Worm (Caenorhabditis elegans): ENCODE results near the gene Y53G8AR.1.
A peak's percentile ranks its signal among the peaks of the same experiment; 100 is the strongest.

Gene Y53G8AR.1

ce11 chrIII:3381866-3382265, 49.0 kb downstream of the Y53G8AR.1 start:
- TF ChIP-seq nhr-232 (tag; optimal IDR thresholded peaks at IDR 0.05): no peak
- TF ChIP-seq unc-3 (GFP tag; conservative IDR thresholded peaks at IDR 0.05): no peak
- TF ChIP-seq unc-3 (tag; optimal IDR thresholded peaks at IDR 0.05): peak; percentile 61
- TF ChIP-seq lim-6 (tag; optimal IDR thresholded peaks at IDR 0.05): no peak
- no peak for TF ChIP-seq ceh-34 (tag; optimal IDR thresholded peaks at IDR 0.05)
- TF ChIP-seq T23F11.4 (GFP tag; optimal IDR thresholded peaks at IDR 0.05): no peak
- TF ChIP-seq sox-4 (tag; optimal IDR thresholded peaks at IDR 0.05): no peak
- TF ChIP-seq ahr-1 (tag; optimal IDR thresholded peaks at IDR 0.05): no peak
- TF ChIP-seq hlh-8 (tag; optimal IDR thresholded peaks at IDR 0.05): no peak

DNA sequence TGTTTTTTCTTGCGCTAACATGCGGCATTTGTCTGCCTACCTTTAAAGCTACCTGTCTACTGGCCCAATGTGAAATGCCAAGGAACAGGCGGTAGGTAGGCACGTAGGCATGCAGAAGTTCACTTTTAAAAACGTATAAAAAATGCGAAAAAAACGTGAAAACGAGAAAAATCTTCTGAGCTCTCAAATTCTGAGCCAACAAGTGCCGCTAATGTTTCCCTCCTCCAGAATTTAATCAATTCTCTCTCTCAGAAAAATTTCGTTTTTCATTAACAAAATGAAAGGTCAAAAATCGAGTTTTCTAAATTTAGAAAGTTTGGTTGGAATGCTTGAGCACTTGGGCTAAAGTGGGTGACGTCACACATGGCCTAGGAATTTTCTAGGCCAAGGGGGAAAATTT, 49.6 kb downstream of the Y53G8AR.1 start:
- no peak for TF ChIP-seq elt-4 (tag; optimal IDR thresholded peaks at IDR 0.05)
- TF ChIP-seq hlh-13 (GFP tag; optimal IDR thresholded peaks at IDR 0.05): no peak
- TF ChIP-seq rnt-1 (tag; optimal IDR thresholded peaks at IDR 0.05): no peak
- TF ChIP-seq T23F11.4 (GFP tag; optimal IDR thresholded peaks at IDR 0.05): no peak
- TF ChIP-seq hlh-15 (tag; optimal IDR thresholded peaks at IDR 0.05): no peak
- TF ChIP-seq ceh-48 (tag; optimal IDR thresholded peaks at IDR 0.05): no peak
- TF ChIP-seq pha-4 (tag; optimal IDR thresholded peaks at IDR 0.05): no peak
- no peak for TF ChIP-seq odd-2 (tag; optimal IDR thresholded peaks at IDR 0.05)
- no peak for TF ChIP-seq elt-2 (tag; optimal IDR thresholded peaks at IDR 0.05)
- no peak for TF ChIP-seq hlh-8 (tag; optimal IDR thresholded peaks at IDR 0.05)
- no peak for TF ChIP-seq nfya-1 (tag; optimal IDR thresholded peaks at IDR 0.05)
- no peak for TF ChIP-seq ahr-1 (tag; optimal IDR thresholded peaks at IDR 0.05)
- no peak for TF ChIP-seq ceh-22 (tag; optimal IDR thresholded peaks at IDR 0.05)
- TF ChIP-seq C38D4.7 (GFP tag; optimal IDR thresholded peaks at IDR 0.05): no peak
